Worm (Caenorhabditis elegans) whole organism, L1 larva: ENCODE results near the gene lpl-1.
A peak's percentile ranks its signal among the peaks of the same experiment; 100 is the strongest.

Source experiments
- C34B4.2 ChIP-seq: sonication (generic microtip); optimal IDR thresholded peaks from 2 replicates; lab custom pipeline; 2017; ENCODE audit warnings: mild to moderate bottlenecking, missing genetic modification characterization, missing compliant biosample characterization
- aha-1 ChIP-seq: fragments of 150-350 bp; optimal IDR thresholded peaks from 2 replicates; lab custom pipeline; 2014; ENCODE audit warnings: missing biosample characterization, missing genetic modification characterization
- aly-2 ChIP-seq: fragments of 150-350 bp; optimal IDR thresholded peaks from 2 replicates; lab custom pipeline; 2014; ENCODE audit warnings: missing biosample characterization, missing genetic modification characterization
- efl-1 ChIP-seq, 4 experiments: fragments of 150-350 bp; optimal IDR thresholded peaks in 3 of 4; peaks in 1 of 4; 1 replicate in 1 of 4; 2 replicates in 3 of 4; lab custom pipeline; 2014; ENCODE audit warnings: missing biosample characterization in 2 of 4, missing genetic modification characterization in 2 of 4, missing genetic modification reagents in 2 of 4
- elt-2 ChIP-seq: sonication (generic microtip); optimal IDR thresholded peaks from 2 replicates; lab custom pipeline; 2016; ENCODE audit warnings: missing genetic modification characterization, mild to moderate bottlenecking, inconsistent platforms, missing compliant biosample characterization, missing genetic modification reagents
- ets-5 ChIP-seq: fragments of 200-800 bp; sonication (Bioruptor generic); IDR thresholded peaks from 2 replicates; pipeline ENCODE4 v1.3.6; 2022; ENCODE audit warnings: missing genetic modification characterization, missing compliant biosample characterization
- fkh-10 ChIP-seq: sonication (generic microtip); optimal IDR thresholded peaks from 2 replicates; lab custom pipeline; 2017; ENCODE audit warnings: missing biosample characterization, missing genetic modification reagents, missing genetic modification characterization
- fkh-4 ChIP-seq: sonication (generic microtip); optimal IDR thresholded peaks from 2 replicates; lab custom pipeline; 2016; ENCODE audit warnings: missing compliant biosample characterization, missing genetic modification characterization, borderline replicate concordance
- fkh-8 ChIP-seq: sonication (generic microtip); optimal IDR thresholded peaks from 2 replicates; lab custom pipeline; 2016; ENCODE audit warnings: mild to moderate bottlenecking, missing genetic modification characterization, missing compliant biosample characterization
- grh-1 ChIP-seq: fragments of 200-800 bp; sonication (Bioruptor generic); IDR thresholded peaks from 2 replicates; pipeline ENCODE4 v1.3.6; 2022; ENCODE audit warnings: missing genetic modification reagents, missing genetic modification characterization, missing compliant biosample characterization
- hlh-17 ChIP-seq: fragments of 200-800 bp; sonication (Bioruptor generic); optimal IDR thresholded peaks from 2 replicates; lab custom pipeline; 2018; ENCODE audit warnings: missing genetic modification characterization, mild to moderate bottlenecking, missing compliant biosample characterization, moderate library complexity, borderline replicate concordance
- hlh-4 ChIP-seq: sonication (generic microtip); optimal IDR thresholded peaks from 2 replicates; lab custom pipeline; 2016; ENCODE audit warnings: mild to moderate bottlenecking, missing genetic modification characterization, missing compliant biosample characterization
- irx-1 ChIP-seq: sonication (generic microtip); optimal IDR thresholded peaks from 2 replicates; lab custom pipeline; 2016; ENCODE audit warnings: missing genetic modification characterization, missing compliant biosample characterization
- jun-1 ChIP-seq: fragments of 150-350 bp; optimal IDR thresholded peaks from 2 replicates; lab custom pipeline; 2014; ENCODE audit warnings: missing biosample characterization, missing genetic modification reagents, missing genetic modification characterization
- lin-13 ChIP-seq: fragments of 150-350 bp; optimal IDR thresholded peaks from 2 replicates; lab custom pipeline; 2014; ENCODE audit warnings: missing biosample characterization, missing genetic modification reagents, missing genetic modification characterization
- lin-15B ChIP-seq: fragments of 150-350 bp; sonication (generic microtip); optimal IDR thresholded peaks from 3 replicates; lab custom pipeline; 2014; ENCODE audit warnings: missing biosample characterization, missing genetic modification characterization
- lin-35 ChIP-seq, 2 experiments: fragments of 150-350 bp; optimal IDR thresholded peaks; 2 replicates each; lab custom pipeline; 2014; ENCODE audit warnings: missing biosample characterization in 2 of 2, missing genetic modification characterization in 2 of 2, missing genetic modification reagents in 2 of 2
- lir-3 ChIP-seq: sonication (generic microtip); optimal IDR thresholded peaks from 2 replicates; lab custom pipeline; 2016; ENCODE audit warnings: mild to moderate bottlenecking, missing genetic modification characterization, moderate library complexity, missing compliant biosample characterization; ENCODE audit not compliant: poor library complexity
- lsy-2 ChIP-seq, 2 experiments: fragments of 150-350 bp; optimal IDR thresholded peaks; 2 replicates each; lab custom pipeline; 2014; ENCODE audit warnings: missing biosample characterization in 2 of 2, missing genetic modification characterization in 2 of 2
- mab-9 ChIP-seq: fragments of 200-800 bp; sonication (Bioruptor generic); IDR thresholded peaks from 2 replicates; pipeline ENCODE4 v1.3.6; 2022; ENCODE audit warnings: missing genetic modification reagents, missing genetic modification characterization, missing compliant biosample characterization
- mdl-1 ChIP-seq, 2 experiments: fragments of 150-350 bp; optimal IDR thresholded peaks; 2 replicates each; lab custom pipeline; 2014 to 2017; ENCODE audit warnings: missing biosample characterization in 2 of 2, missing genetic modification characterization in 2 of 2, inconsistent platforms in 1 of 2
- mef-2 ChIP-seq: fragments of 150-350 bp; optimal IDR thresholded peaks from 2 replicates; lab custom pipeline; 2014; ENCODE audit warnings: missing biosample characterization, missing genetic modification characterization
- nhr-11 ChIP-seq: fragments of 150-350 bp; optimal IDR thresholded peaks from 2 replicates; lab custom pipeline; 2014; ENCODE audit warnings: missing biosample characterization, missing genetic modification characterization
- nhr-28 ChIP-seq: fragments of 150-350 bp; optimal IDR thresholded peaks from 2 replicates; lab custom pipeline; 2014; ENCODE audit warnings: missing biosample characterization, missing genetic modification characterization
- nhr-85 ChIP-seq: sonication (generic microtip); peaks from one replicate; lab custom pipeline; 2016; ENCODE audit warnings: missing genetic modification characterization, inconsistent platforms, missing compliant biosample characterization
- pag-3 ChIP-seq: sonication (generic microtip); optimal IDR thresholded peaks from 2 replicates; lab custom pipeline; 2017; ENCODE audit warnings: missing genetic modification characterization, mild to moderate bottlenecking, missing compliant biosample characterization, antibody characterized with exemption, borderline replicate concordance; ENCODE audit not compliant: insufficient read depth
- pqm-1 ChIP-seq: sonication (generic microtip); optimal IDR thresholded peaks from 3 replicates; lab custom pipeline; 2017; ENCODE audit warnings: missing biosample characterization, missing genetic modification characterization
- rnt-1 ChIP-seq: sonication (generic microtip); optimal IDR thresholded peaks from 2 replicates; lab custom pipeline; 2016; ENCODE audit warnings: mild to moderate bottlenecking, missing genetic modification characterization, moderate library complexity, missing compliant biosample characterization
- snpc-4 ChIP-seq: fragments of 150-350 bp; optimal IDR thresholded peaks from 2 replicates; lab custom pipeline; 2014; ENCODE audit warnings: missing biosample characterization, missing genetic modification characterization
- sptf-1 ChIP-seq: fragments of 150-350 bp; optimal IDR thresholded peaks from 2 replicates; lab custom pipeline; 2014; ENCODE audit warnings: missing biosample characterization, missing genetic modification characterization
- unc-62 ChIP-seq: fragments of 150-350 bp; optimal IDR thresholded peaks from 2 replicates; lab custom pipeline; 2014; ENCODE audit warnings: missing biosample characterization, missing genetic modification reagents, missing genetic modification characterization
- unc-86 ChIP-seq: sonication (generic microtip); optimal IDR thresholded peaks from 2 replicates; lab custom pipeline; 2016; ENCODE audit warnings: missing genetic modification characterization, missing compliant biosample characterization
- zag-1 ChIP-seq: fragments of 150-350 bp; optimal IDR thresholded peaks from 2 replicates; lab custom pipeline; 2014; ENCODE audit warnings: missing biosample characterization, missing genetic modification characterization

The lpl-1 gene

DNA sequence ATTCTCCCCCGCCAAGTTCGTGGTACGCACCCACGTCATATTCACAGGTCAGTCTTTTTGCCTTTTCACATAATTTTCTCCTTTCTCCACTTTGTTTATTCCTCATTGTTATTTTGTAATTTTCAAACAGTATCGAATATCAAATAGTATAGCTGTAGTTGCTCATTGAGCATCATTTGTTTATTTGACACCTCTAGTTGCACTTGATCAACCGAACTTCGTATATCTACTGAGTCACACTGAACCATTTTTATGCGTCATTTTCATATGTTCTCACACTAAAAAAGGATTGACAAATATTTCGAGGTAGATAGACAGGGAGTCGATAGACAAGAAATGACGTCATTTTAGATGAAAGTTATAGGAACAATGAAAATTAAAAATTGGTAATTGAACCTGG is 26.4 kb upstream of the lpl-1 start:
- no peak for TF ChIP-seq hlh-17 (GFP tag; lab: Kevin White, UChicago)
- no peak for TF ChIP-seq snpc-4
- no peak for TF ChIP-seq fkh-8 (tag; lab: Kevin White, UChicago)

DNA sequence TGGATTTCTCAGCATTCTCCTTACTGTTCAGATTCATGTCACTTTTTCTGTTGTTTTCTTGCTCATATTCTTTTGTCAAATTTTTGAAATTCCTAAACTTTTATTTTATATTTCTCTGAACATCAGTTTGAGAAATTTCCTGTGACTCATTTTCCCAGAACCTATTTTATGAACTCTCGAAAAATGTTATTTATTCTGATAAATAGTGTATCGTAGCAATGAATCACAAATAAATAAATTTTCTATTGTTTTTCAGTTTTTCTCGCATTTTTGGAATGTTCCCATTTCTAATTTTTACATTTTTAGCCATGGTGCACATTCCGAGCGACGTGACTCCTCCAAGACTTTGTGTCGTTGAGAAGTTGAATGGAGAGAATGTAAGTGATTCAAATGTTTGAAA is 25.0 kb upstream of the lpl-1 start, which contains the start of gene nrfl-1:
nrfl-1 (plus strand) TSS at position 301 of the 400 bp plus-strand sequence.
- TF ChIP-seq fkh-4 (no peak), sptf-1 (tag; lab: Kevin White, UChicago) (no peak), pqm-1 (no peak), lin-13 (no peak), grh-1 (no peak), mdl-1 (tag; optimal IDR thresholded peaks at IDR 0.05; lab: Kevin White, UChicago) (no peak), rnt-1 (no peak), nhr-11 (no peak), lin-15B (tag; lab: Kevin White, UChicago) (no peak), unc-62 (no peak), lsy-2 (tag; optimal IDR thresholded peaks at IDR 0.05; lab: Kevin White, UChicago) (no peak), C34B4.2 (tag; lab: Kevin White, UChicago) (no peak), irx-1 (tag; lab: Kevin White, UChicago) (no peak), lir-3 (tag; lab: Kevin White, UChicago) (no peak)
- TF ChIP-seq, all 84 proteins: peak for 0

DNA sequence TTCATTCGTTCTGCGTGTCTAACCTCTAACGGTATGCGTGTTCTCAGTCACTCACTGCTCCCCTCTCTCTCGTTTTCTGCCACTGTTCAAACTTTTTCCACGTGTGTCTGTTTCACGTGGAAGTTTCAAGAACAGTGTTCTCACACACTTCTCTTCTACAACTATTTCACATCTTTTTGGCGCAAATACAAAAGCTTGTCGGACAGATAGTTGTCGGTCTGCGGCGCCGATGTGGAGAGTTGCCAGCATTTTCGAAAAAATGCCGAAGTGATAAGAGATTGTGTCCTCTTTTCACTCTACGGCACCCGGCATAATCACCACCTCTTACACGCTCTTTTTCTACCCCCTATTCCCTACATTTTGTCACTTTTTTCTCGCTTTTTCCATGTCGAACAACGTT is 24.5 kb upstream of the lpl-1 start:
- TF ChIP-seq rnt-1 (no peak), zag-1 (tag; lab: Kevin White, UChicago) (no peak), hlh-17 (GFP tag; lab: Kevin White, UChicago) (no peak), aly-2 (tag; lab: Kevin White, UChicago) (no peak), ets-5 (no peak), lin-35 (GFP tag; optimal IDR thresholded peaks at IDR 0.05; lab: Kevin White, UChicago) (no peak), efl-1 (optimal IDR thresholded peaks at IDR 0.05; lab: Kevin White, UChicago) (no peak), efl-1 (GFP tag; optimal IDR thresholded peaks at IDR 0.05 in 1 of 2; lab: Kevin White, UChicago) (peak in 1 of 2 experiments; percentile 42), nhr-11 (no peak), elt-2 (tag; lab: Kevin White, UChicago) (peak; percentile 41)

DNA sequence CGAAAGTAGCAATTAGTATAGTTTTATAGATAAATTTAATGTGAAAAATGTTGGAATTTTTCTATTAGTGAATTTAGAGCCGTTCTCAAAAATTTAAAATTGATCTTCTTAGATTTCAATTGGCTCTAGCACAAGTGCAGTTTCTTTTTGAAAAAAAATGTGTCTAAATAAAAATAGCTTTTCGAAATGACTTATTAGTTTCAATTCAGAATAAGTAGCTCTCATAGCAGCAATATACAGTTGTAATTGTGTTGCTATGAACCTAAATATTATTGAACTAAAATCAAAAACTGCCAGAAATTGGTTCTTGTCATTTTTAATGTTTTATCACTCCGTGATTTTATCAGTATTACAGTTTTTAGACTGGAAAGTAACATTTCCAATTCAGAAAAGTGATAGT is 23.9 kb upstream of the lpl-1 start:
- no peak for TF ChIP-seq mef-2
- TF ChIP-seq hlh-4 (tag; lab: Kevin White, UChicago), result no peak
- no peak for TF ChIP-seq unc-86 (tag; lab: Kevin White, UChicago)
- TF ChIP-seq aha-1 (tag; lab: Kevin White, UChicago), result no peak
- TF ChIP-seq fkh-4, result no peak
- no peak for TF ChIP-seq fkh-10
- no peak for TF ChIP-seq lin-35 (GFP tag; optimal IDR thresholded peaks at IDR 0.05; lab: Kevin White, UChicago)
- no peak for TF ChIP-seq nhr-85 (tag; lab: Kevin White, UChicago)
- no peak for TF ChIP-seq C34B4.2 (tag; lab: Kevin White, UChicago)
- TF ChIP-seq pag-3 (tag; lab: Kevin White, UChicago), result no peak
- TF ChIP-seq nhr-28 (tag; lab: Kevin White, UChicago), result no peak

DNA sequence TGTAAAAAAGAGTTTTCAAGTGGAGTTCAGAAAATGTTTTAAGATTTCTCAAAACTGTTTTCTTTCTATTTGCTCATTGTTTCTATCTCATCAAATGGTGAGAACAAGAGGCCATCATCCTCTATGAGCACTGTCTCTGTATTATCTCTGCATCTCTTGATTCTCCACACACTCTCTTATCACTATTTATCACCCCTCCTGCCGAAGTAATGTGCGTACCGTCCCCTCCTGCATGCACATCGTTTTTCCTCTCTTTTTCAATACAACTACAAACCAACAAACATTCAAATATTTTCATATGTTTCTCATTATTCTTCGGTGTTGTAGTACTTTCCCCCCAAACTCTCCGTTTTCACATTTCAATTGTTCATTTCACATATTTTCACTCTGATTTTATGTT is 22.6 kb upstream of the lpl-1 start:
- TF ChIP-seq jun-1 (tag; lab: Kevin White, UChicago), result no peak
- TF ChIP-seq hlh-4 (tag; lab: Kevin White, UChicago), result no peak
- no peak for TF ChIP-seq fkh-10
- TF ChIP-seq elt-2 (tag; lab: Kevin White, UChicago), result peak; percentile 46
- no peak for TF ChIP-seq efl-1 (optimal IDR thresholded peaks at IDR 0.05; lab: Kevin White, UChicago)
- peak in 1 of 2 experiments; percentile 46 for TF ChIP-seq efl-1 (GFP tag; optimal IDR thresholded peaks at IDR 0.05 in 1 of 2; lab: Kevin White, UChicago)

DNA sequence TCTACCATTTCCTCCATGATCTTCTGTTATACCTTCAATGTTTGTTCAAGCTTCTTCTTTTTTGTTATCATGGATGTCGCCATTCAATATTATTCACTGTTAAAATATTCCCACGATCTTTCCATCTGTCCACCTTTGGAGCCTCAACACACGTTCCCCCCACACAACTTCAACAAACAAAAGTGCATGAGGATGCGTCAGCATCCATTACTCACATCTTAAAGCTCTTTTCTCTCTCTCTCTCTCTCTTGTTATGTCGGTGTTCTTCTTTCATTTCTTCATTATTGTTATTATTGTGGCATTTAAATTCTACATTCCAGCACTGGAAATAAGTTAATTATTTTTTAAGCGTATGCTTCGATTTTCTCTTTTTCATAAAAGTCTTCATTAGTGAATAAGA is 20.2 kb upstream of the lpl-1 start:
- TF ChIP-seq mab-9 (GFP tag; lab: Robert Waterston, UW), result no peak
- TF ChIP-seq pqm-1, result no peak
